Fruit fly (Drosophila melanogaster): ENCODE data around the gene Cpr76Bc.

DNA sequence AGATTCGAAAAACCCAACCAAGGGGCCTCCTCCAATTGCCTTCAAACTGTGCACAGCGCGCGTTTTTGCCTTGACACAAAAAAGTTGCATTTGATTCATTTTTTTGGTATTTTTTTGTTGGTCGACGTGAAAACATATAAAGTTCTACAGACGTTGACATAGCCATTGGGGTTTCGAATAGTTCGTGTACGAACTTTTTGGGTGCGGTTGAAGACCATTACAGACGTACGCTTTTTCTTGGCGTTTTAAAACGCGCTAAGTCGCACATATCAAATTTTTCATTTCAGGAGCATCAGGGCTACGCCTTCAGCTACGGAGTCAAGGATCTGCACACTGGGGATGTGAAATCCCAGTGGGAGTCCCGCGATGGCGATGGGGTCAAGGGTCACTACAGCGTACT, 5.0 kb downstream of the Cpr76Bc start:
- TF ChIP-seq Sin3A (optimal IDR thresholded peaks at IDR 0.05) (no peak), h (optimal IDR thresholded peaks at IDR 0.05) (no peak)
